Fruit fly (Drosophila melanogaster) whole organism, pupa: ENCODE results near the gene CG34242.
A peak's percentile ranks its signal among the peaks of the same experiment; 100 is the strongest.

Experiments used
- CG10348 ChIP-seq: fragments of 200-800 bp; sonication (Bioruptor generic); IDR thresholded peaks from 2 replicates; pipeline ENCODE4 v1.3.6; 2022; ENCODE audit warnings: missing biosample characterization, missing genetic modification characterization
- CG12605 ChIP-seq: fragments of 200-800 bp; sonication (Bioruptor generic); IDR thresholded peaks from 2 replicates; pipeline ENCODE4 v1.3.6; 2022; ENCODE audit warnings: missing biosample characterization, missing genetic modification characterization
- CG13204 ChIP-seq: fragments of 200-800 bp; sonication (Bioruptor generic); optimal IDR thresholded peaks from 2 replicates; lab custom pipeline; 2018; ENCODE audit warnings: missing biosample characterization, mild to moderate bottlenecking, missing genetic modification characterization, moderate library complexity
- CG14655 ChIP-seq: fragments of 200-800 bp; sonication (Bioruptor generic); optimal IDR thresholded peaks from 3 replicates; lab custom pipeline; 2017; ENCODE audit warnings: mild to moderate bottlenecking, missing biosample characterization, missing genetic modification reagents, missing genetic modification characterization
- CG15710 ChIP-seq: fragments of 200-800 bp; sonication (Bioruptor generic); optimal IDR thresholded peaks from 2 replicates; lab custom pipeline; 2018; ENCODE audit warnings: missing biosample characterization, mild to moderate bottlenecking, missing genetic modification characterization, moderate library complexity
- CG17806 ChIP-seq: fragments of 200-800 bp; sonication (Bioruptor generic); optimal IDR thresholded peaks from 2 replicates; lab custom pipeline; 2018; ENCODE audit warnings: missing biosample characterization, mild to moderate bottlenecking, missing genetic modification characterization, moderate library complexity
- CG32121 ChIP-seq: fragments of 200-800 bp; sonication (Bioruptor generic); IDR thresholded peaks from 2 replicates; pipeline ENCODE4 v1.3.6; 2022; ENCODE audit warnings: missing biosample characterization, missing genetic modification characterization
- CG34367 ChIP-seq: fragments of 200-800 bp; sonication (Bioruptor generic); optimal IDR thresholded peaks from 2 replicates; lab custom pipeline; 2018; ENCODE audit warnings: missing biosample characterization, mild to moderate bottlenecking, missing genetic modification characterization
- CG4496 ChIP-seq: fragments of 200-800 bp; sonication (Bioruptor generic); IDR thresholded peaks from 3 replicates; pipeline ENCODE4 v1.3.6; 2022; ENCODE audit warnings: missing biosample characterization, missing genetic modification characterization
- CG8159 ChIP-seq: fragments of 200-800 bp; sonication (Bioruptor generic); optimal IDR thresholded peaks from 3 replicates; lab custom pipeline; 2018; ENCODE audit warnings: missing biosample characterization, mild to moderate bottlenecking, missing genetic modification characterization, moderate library complexity
- CG8301 ChIP-seq: fragments of 200-800 bp; sonication (Bioruptor generic); optimal IDR thresholded peaks from 2 replicates; lab custom pipeline; 2018; ENCODE audit warnings: missing biosample characterization, mild to moderate bottlenecking, missing genetic modification characterization
- CG9948 ChIP-seq: fragments of 200-800 bp; sonication (Bioruptor generic); optimal IDR thresholded peaks from 2 replicates; lab custom pipeline; 2018; ENCODE audit warnings: missing biosample characterization, mild to moderate bottlenecking, missing genetic modification characterization, moderate library complexity
- D1 ChIP-seq: fragments of 200-800 bp; sonication (Bioruptor generic); optimal IDR thresholded peaks from 2 replicates; lab custom pipeline; 2018; ENCODE audit warnings: missing biosample characterization, mild to moderate bottlenecking, missing genetic modification characterization, moderate library complexity
- EcR ChIP-seq: fragments of 200-800 bp; sonication (Bioruptor generic); optimal IDR thresholded peaks from 3 replicates; lab custom pipeline; 2019; ENCODE audit warnings: missing biosample characterization, missing genetic modification characterization, mild to moderate bottlenecking, moderate library complexity, missing genetic modification reagents
- Ets98B ChIP-seq: fragments of 200-800 bp; sonication (Bioruptor generic); IDR thresholded peaks from 2 replicates; pipeline ENCODE4 v1.3.6; 2022; ENCODE audit warnings: missing biosample characterization, missing genetic modification characterization
- Pif1A ChIP-seq: fragments of 200-800 bp; sonication (Bioruptor generic); optimal IDR thresholded peaks from 3 replicates; lab custom pipeline; 2016; ENCODE audit warnings: missing biosample characterization, missing genetic modification characterization
- Pif1B ChIP-seq: fragments of 200-800 bp; sonication (Bioruptor generic); optimal IDR thresholded peaks from 3 replicates; lab custom pipeline; 2016; ENCODE audit warnings: missing biosample characterization, missing genetic modification characterization
- Snoo ChIP-seq: fragments of 200-800 bp; sonication (Bioruptor generic); optimal IDR thresholded peaks from 3 replicates; lab custom pipeline; 2017; ENCODE audit warnings: missing biosample characterization, mild to moderate bottlenecking, missing genetic modification characterization, inconsistent platforms
- fd96Ca ChIP-seq: fragments of 200-800 bp; sonication (Bioruptor generic); IDR thresholded peaks from 3 replicates; pipeline ENCODE4 v1.3.6; 2022; ENCODE audit warnings: missing biosample characterization, missing genetic modification characterization
- gl ChIP-seq: fragments of 200-800 bp; sonication (Bioruptor generic); optimal IDR thresholded peaks from 2 replicates; lab custom pipeline; 2018; ENCODE audit warnings: missing biosample characterization, mild to moderate bottlenecking, missing genetic modification characterization
- rn ChIP-seq: fragments of 200-800 bp; sonication (Bioruptor generic); IDR thresholded peaks from 2 replicates; pipeline ENCODE4 v1.3.6; 2022; ENCODE audit warnings: missing biosample characterization, missing genetic modification characterization

Gene CG34242

dm6 chr3L:12515691-12516455 is 17.9 kb upstream of the CG34242 start:
- TF ChIP-seq CG17806 (tag; lab: Kevin White, UChicago) (peak; percentile 49), CG10348 (GFP tag; lab: Robert Waterston, UW) (no peak), CG8301 (tag; lab: Kevin White, UChicago) (peak; percentile 82), D1 (tag; lab: Kevin White, UChicago) (peak; percentile 52), CG4496 (GFP tag; lab: Robert Waterston, UW) (peak; percentile 89), CG34367 (peak; percentile 68), CG12605 (peak; percentile 95), CG15710 (tag; lab: Kevin White, UChicago) (peak; percentile 64), CG9948 (tag; lab: Kevin White, UChicago) (peak; percentile 35), CG13204 (GFP tag; lab: Kevin White, UChicago) (peak; percentile 80), gl (tag; lab: Kevin White, UChicago) (peak; percentile 95), Snoo (tag; lab: Kevin White, UChicago) (peak; percentile 7), rn (0 out of 2 replicates have a peak, but pooled peaks have one; percentile 26), CG14655 (GFP tag; lab: Kevin White, UChicago) (peak; percentile 85), CG32121 (GFP tag; lab: Robert Waterston, UW) (peak; percentile 70), CG8159 (peak; percentile 56), Pif1A (peak; percentile 80), fd96Ca (GFP tag; lab: Robert Waterston, UW) (peak; percentile 68; the same call in 2 of the 3 replicates), Ets98B (GFP tag; lab: Robert Waterston, UW) (peak; percentile 84), Pif1B (GFP tag; lab: Kevin White, UChicago) (peak; percentile 61), EcR (peak; percentile 93)

dm6 chr3L:12517443-12518209 is 16.2 kb upstream of the CG34242 start:
- TF ChIP-seq EcR (peak; percentile 91), CG34367 (no peak)

dm6 chr3L:12519315-12519714 is 14.5 kb upstream of the CG34242 start:
- TF ChIP-seq CG13204 (GFP tag; lab: Kevin White, UChicago) (no peak), CG32121 (GFP tag; lab: Robert Waterston, UW) (no peak), Pif1B (GFP tag; lab: Kevin White, UChicago) (no peak), Snoo (tag; lab: Kevin White, UChicago) (no peak)

- peak; percentile 95 for TF ChIP-seq CG15710 (tag; lab: Kevin White, UChicago)
- peak; percentile 95 for TF ChIP-seq CG8301 (tag; lab: Kevin White, UChicago)
- TF ChIP-seq gl (tag; lab: Kevin White, UChicago), result peak; percentile 83
- TF ChIP-seq CG12605, result peak; percentile 96
- TF ChIP-seq Pif1B (GFP tag; lab: Kevin White, UChicago), result peak; percentile 97
- peak; percentile 91 for TF ChIP-seq CG34367
- TF ChIP-seq rn, result peak; percentile 95
- peak; percentile 94 for TF ChIP-seq CG17806 (tag; lab: Kevin White, UChicago)
- TF ChIP-seq Snoo (tag; lab: Kevin White, UChicago), result peak; percentile 93
- TF ChIP-seq Ets98B (GFP tag; lab: Robert Waterston, UW), result peak; percentile 98
- peak; percentile 90 for TF ChIP-seq CG10348 (GFP tag; lab: Robert Waterston, UW)
- peak; percentile 96 for TF ChIP-seq Pif1A
- TF ChIP-seq CG14655 (GFP tag; lab: Kevin White, UChicago), result peak; percentile 97
- peak; percentile 99 for TF ChIP-seq CG4496 (GFP tag; lab: Robert Waterston, UW)
- TF ChIP-seq CG13204 (GFP tag; lab: Kevin White, UChicago), result no peak
- no peak for TF ChIP-seq D1 (tag; lab: Kevin White, UChicago)
- peak; percentile 92 for TF ChIP-seq CG8159
- TF ChIP-seq CG32121 (GFP tag; lab: Robert Waterston, UW), result peak; percentile 98
- TF ChIP-seq CG9948 (tag; lab: Kevin White, UChicago), result peak; percentile 93
- TF ChIP-seq fd96Ca (GFP tag; lab: Robert Waterston, UW), result peak; percentile 96
- TF ChIP-seq EcR, result peak; percentile 17
- TF ChIP-seq, all 21 proteins: peak for 19
These were observed 9.9 kb upstream of the CG34242 start, which contains the start of the genes ver and Gcn5 for dm6 chr3L:12523941-12524340. Gene ver (plus strand): TSS chr3L:12523987. Gene Gcn5 (minus strand): TSS chr3L:12524014.

- no peak for TF ChIP-seq CG9948 (tag; lab: Kevin White, UChicago)
- peak; percentile 0 for TF ChIP-seq Pif1B (GFP tag; lab: Kevin White, UChicago)
- no peak for TF ChIP-seq fd96Ca (GFP tag; lab: Robert Waterston, UW)
- TF ChIP-seq Pif1A, result no peak
- TF ChIP-seq CG8159, result peak; percentile 15
- TF ChIP-seq CG32121 (GFP tag; lab: Robert Waterston, UW), result no peak
- peak; percentile 20 for TF ChIP-seq CG34367
- peak; percentile 35 for TF ChIP-seq Snoo (tag; lab: Kevin White, UChicago)
- TF ChIP-seq rn, result no peak
- TF ChIP-seq D1 (tag; lab: Kevin White, UChicago), result no peak
- TF ChIP-seq CG4496 (GFP tag; lab: Robert Waterston, UW), result 0 out of 3 replicates have a peak, but pooled peaks have one; percentile 9
- no peak for TF ChIP-seq Ets98B (GFP tag; lab: Robert Waterston, UW)
- TF ChIP-seq CG15710 (tag; lab: Kevin White, UChicago), result peak; percentile 12
- TF ChIP-seq CG14655 (GFP tag; lab: Kevin White, UChicago), result peak; percentile 42
- TF ChIP-seq gl (tag; lab: Kevin White, UChicago), result peak; percentile 0
- TF ChIP-seq CG10348 (GFP tag; lab: Robert Waterston, UW), result no peak
These were observed 7.2 kb upstream of the CG34242 start, which contains the start of gene eIF2beta for dm6 chr3L:12526433-12527113. Gene eIF2beta (minus strand): TSS chr3L:12526731.
